Worm (Caenorhabditis elegans) whole organism, mixed stage, embryonic: ENCODE measurements around the gene F54D11.4.

Experiments used
- M03D4.4 ChIP-seq: sonication (generic microtip); optimal IDR thresholded peaks from 2 replicates; lab custom pipeline; 2017; ENCODE audit warnings: mild to moderate bottlenecking, missing genetic modification characterization, missing compliant biosample characterization
- bed-3 ChIP-seq: fragments of 200-800 bp; sonication (Bioruptor generic); optimal IDR thresholded peaks from 3 replicates; lab custom pipeline; 2018; ENCODE audit warnings: mild to moderate bottlenecking, missing genetic modification characterization, moderate library complexity, missing compliant biosample characterization
- blmp-1 ChIP-seq: fragments of 150-350 bp; optimal IDR thresholded peaks from 2 replicates; lab custom pipeline; 2014; ENCODE audit warnings: missing biosample characterization, missing genetic modification characterization
- ceh-39 ChIP-seq: fragments of 150-350 bp; optimal IDR thresholded peaks from 2 replicates; lab custom pipeline; 2014; ENCODE audit warnings: missing biosample characterization, missing genetic modification characterization
- ceh-43 ChIP-seq: fragments of 200-800 bp; sonication (Bioruptor generic); optimal IDR thresholded peaks from 2 replicates; lab custom pipeline; 2018; ENCODE audit warnings: mild to moderate bottlenecking, missing genetic modification characterization, moderate library complexity, missing compliant biosample characterization
- ceh-83 ChIP-seq: fragments of 200-800 bp; sonication (Bioruptor generic); optimal IDR thresholded peaks from 2 replicates; lab custom pipeline; 2018; ENCODE audit warnings: mild to moderate bottlenecking, missing genetic modification characterization, missing compliant biosample characterization
- ces-1 ChIP-seq: fragments of 150-350 bp; optimal IDR thresholded peaks from 2 replicates; lab custom pipeline; 2014; ENCODE audit warnings: missing biosample characterization, missing genetic modification reagents, missing genetic modification characterization
- cnd-1 ChIP-seq: fragments of 200-800 bp; sonication (Bioruptor generic); optimal IDR thresholded peaks from 2 replicates; lab custom pipeline; 2018; ENCODE audit warnings: mild to moderate bottlenecking, missing genetic modification characterization, missing compliant biosample characterization
- drap-1 ChIP-seq: fragments of 200-800 bp; sonication (Bioruptor generic); optimal IDR thresholded peaks from 3 replicates; lab custom pipeline; 2018; ENCODE audit warnings: mild to moderate bottlenecking, missing genetic modification characterization, missing compliant biosample characterization
- elt-1 ChIP-seq: sonication (generic microtip); optimal IDR thresholded peaks from 2 replicates; lab custom pipeline; 2017; ENCODE audit warnings: missing genetic modification characterization, mild to moderate bottlenecking, missing compliant biosample characterization, antibody characterized with exemption, moderate library complexity, borderline replicate concordance; ENCODE audit not compliant: insufficient read depth
- flh-1 ChIP-seq: fragments of 200-800 bp; sonication (Bioruptor generic); optimal IDR thresholded peaks from 2 replicates; lab custom pipeline; 2018; ENCODE audit warnings: mild to moderate bottlenecking, missing genetic modification characterization, moderate library complexity, missing compliant biosample characterization
- ham-2 ChIP-seq: fragments of 200-800 bp; sonication (Bioruptor generic); optimal IDR thresholded peaks from 2 replicates; lab custom pipeline; 2018; ENCODE audit warnings: mild to moderate bottlenecking, missing genetic modification characterization, missing compliant biosample characterization
- hlh-1 ChIP-seq: fragments of 150-350 bp; optimal IDR thresholded peaks from 2 replicates; lab custom pipeline; 2014; ENCODE audit warnings: missing biosample characterization, missing genetic modification reagents, missing genetic modification characterization
- lin-32 ChIP-seq: fragments of 200-800 bp; sonication (Bioruptor generic); optimal IDR thresholded peaks from 2 replicates; lab custom pipeline; 2018; ENCODE audit warnings: mild to moderate bottlenecking, missing genetic modification characterization, missing compliant biosample characterization
- lsy-2 ChIP-seq: fragments of 150-350 bp; optimal IDR thresholded peaks from 2 replicates; lab custom pipeline; 2014; ENCODE audit warnings: missing biosample characterization, missing genetic modification characterization
- mab-5 ChIP-seq: fragments of 150-350 bp; optimal IDR thresholded peaks from 2 replicates; lab custom pipeline; 2014; ENCODE audit warnings: missing biosample characterization, missing genetic modification characterization
- mep-1 ChIP-seq: fragments of 150-350 bp; optimal IDR thresholded peaks from 2 replicates; lab custom pipeline; 2017; ENCODE audit warnings: missing biosample characterization, missing genetic modification reagents, missing genetic modification characterization, inconsistent platforms
- mls-2 ChIP-seq: sonication (generic microtip); optimal IDR thresholded peaks from 2 replicates; lab custom pipeline; 2016; ENCODE audit warnings: mild to moderate bottlenecking, missing genetic modification characterization, moderate library complexity, missing compliant biosample characterization
- nhr-12 ChIP-seq: fragments of 150-350 bp; optimal IDR thresholded peaks from 2 replicates; lab custom pipeline; 2014; ENCODE audit warnings: missing biosample characterization, missing genetic modification characterization
- nhr-2 ChIP-seq: fragments of 150-350 bp; optimal IDR thresholded peaks from 2 replicates; lab custom pipeline; 2014; ENCODE audit warnings: missing biosample characterization, missing genetic modification characterization
- nhr-237 ChIP-seq: fragments of 150-350 bp; optimal IDR thresholded peaks from 2 replicates; lab custom pipeline; 2014; ENCODE audit warnings: missing biosample characterization, missing genetic modification characterization
- nhr-28 ChIP-seq: fragments of 150-350 bp; optimal IDR thresholded peaks from 2 replicates; lab custom pipeline; 2014; ENCODE audit warnings: missing biosample characterization, missing genetic modification characterization
- pha-4 ChIP-seq: fragments of 150-350 bp; optimal IDR thresholded peaks from 2 replicates; lab custom pipeline; 2018; ENCODE audit warnings: missing biosample characterization, missing genetic modification reagents, missing genetic modification characterization
- sem-2 ChIP-seq: fragments of 200-800 bp; sonication (Bioruptor generic); optimal IDR thresholded peaks from 2 replicates; lab custom pipeline; 2018; ENCODE audit warnings: mild to moderate bottlenecking, missing genetic modification characterization, missing compliant biosample characterization
- snpc-4 ChIP-seq: fragments of 150-350 bp; optimal IDR thresholded peaks from 2 replicates; lab custom pipeline; 2014; ENCODE audit warnings: missing biosample characterization, missing genetic modification characterization
- sptf-1 ChIP-seq: sonication (generic microtip); optimal IDR thresholded peaks from 2 replicates; lab custom pipeline; 2017; ENCODE audit warnings: mild to moderate bottlenecking, missing genetic modification characterization, moderate library complexity, missing compliant biosample characterization
- tbx-8 ChIP-seq: fragments of 200-800 bp; sonication (Bioruptor generic); optimal IDR thresholded peaks from 2 replicates; lab custom pipeline; 2018; ENCODE audit warnings: mild to moderate bottlenecking, missing genetic modification characterization, moderate library complexity, missing compliant biosample characterization
- unc-120 ChIP-seq: sonication (generic microtip); optimal IDR thresholded peaks from 2 replicates; lab custom pipeline; 2017; ENCODE audit warnings: missing genetic modification characterization, missing compliant biosample characterization; ENCODE audit not compliant: poor library complexity, severe bottlenecking
- unc-39 ChIP-seq: fragments of 150-350 bp; optimal IDR thresholded peaks from 2 replicates; lab custom pipeline; 2014; ENCODE audit warnings: missing biosample characterization, missing genetic modification characterization
- unc-62 ChIP-seq: fragments of 150-350 bp; optimal IDR thresholded peaks from 2 replicates; lab custom pipeline; 2014; ENCODE audit warnings: missing biosample characterization, missing genetic modification reagents, missing genetic modification characterization
- zip-8 ChIP-seq: fragments of 150-350 bp; optimal IDR thresholded peaks from 2 replicates; lab custom pipeline; 2014; ENCODE audit warnings: missing biosample characterization, missing genetic modification characterization
- ztf-11 ChIP-seq: fragments of 150-350 bp; optimal IDR thresholded peaks from 2 replicates; lab custom pipeline; 2014; ENCODE audit warnings: missing biosample characterization, missing genetic modification characterization

The F54D11.4 gene

ce11 chrV:4648527-4648926 is 32.6 kb downstream of the F54D11.4 start, which contains the start of gene F41F3.8:
Gene F41F3.8 (plus strand): TSS chrV:4648827.
- TF ChIP-seq ztf-11 (tag; lab: Kevin White, UChicago), result no peak
- no peak for TF ChIP-seq unc-62 (GFP tag; lab: Kevin White, UChicago)
- TF ChIP-seq flh-1, result no peak
- no peak for TF ChIP-seq hlh-1 (tag; lab: Kevin White, UChicago)
- no peak for TF ChIP-seq ceh-43 (GFP tag; lab: Kevin White, UChicago)
- TF ChIP-seq ham-2 (GFP tag; lab: Kevin White, UChicago), result no peak
- TF ChIP-seq unc-39 (tag; lab: Kevin White, UChicago), result no peak
- no peak for TF ChIP-seq lin-32 (GFP tag; lab: Kevin White, UChicago)
- TF ChIP-seq blmp-1 (tag; lab: Kevin White, UChicago), result no peak
- TF ChIP-seq snpc-4, result no peak
- TF ChIP-seq unc-120 (tag; lab: Kevin White, UChicago), result no peak
- no peak for TF ChIP-seq nhr-12
- TF ChIP-seq nhr-2 (tag; lab: Kevin White, UChicago), result no peak
- no peak for TF ChIP-seq ceh-83 (GFP tag; lab: Kevin White, UChicago)
- TF ChIP-seq ces-1 (GFP tag; lab: Kevin White, UChicago), result no peak
- no peak for TF ChIP-seq nhr-237 (tag; lab: Kevin White, UChicago)

DNA sequence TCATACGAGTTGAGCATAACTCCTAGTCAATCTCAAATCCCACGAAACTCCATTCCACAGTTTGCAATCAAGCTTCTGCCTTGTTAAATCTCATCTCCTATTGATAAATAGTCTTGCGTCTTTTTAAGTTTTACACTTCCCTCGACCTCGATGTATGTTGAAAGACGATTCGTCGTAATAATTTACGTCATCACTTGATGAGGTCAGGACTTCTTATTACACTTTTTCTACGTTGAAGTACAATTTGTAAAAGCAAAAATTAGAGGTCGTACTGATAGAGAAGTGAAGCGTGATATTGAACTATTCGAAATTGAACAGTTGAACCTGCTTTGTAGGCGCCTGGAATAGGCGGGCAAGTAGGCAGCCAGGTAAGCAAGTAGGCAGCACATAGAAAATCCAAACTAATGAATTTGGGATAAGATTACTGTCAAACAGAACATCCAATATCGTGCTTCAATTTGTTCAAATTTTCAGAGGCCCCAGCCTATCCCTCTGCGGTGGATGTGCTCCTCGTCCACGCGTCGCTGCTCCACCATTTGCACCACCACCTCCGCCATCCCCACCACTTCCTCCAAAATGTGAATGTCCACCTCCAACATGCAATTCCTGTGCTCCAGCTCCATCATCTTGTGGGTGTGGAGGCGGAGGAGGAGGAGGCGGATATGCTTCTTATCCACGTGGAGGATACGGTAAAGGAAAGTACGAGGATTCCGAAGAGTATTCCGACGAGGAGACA is 33.9 kb downstream of the F54D11.4 start:
- no peak for TF ChIP-seq nhr-28 (tag; lab: Kevin White, UChicago)
- no peak for TF ChIP-seq nhr-2 (tag; lab: Kevin White, UChicago)
- TF ChIP-seq mep-1 (tag; lab: Kevin White, UChicago), result no peak
- no peak for TF ChIP-seq ztf-11 (tag; lab: Kevin White, UChicago)
- TF ChIP-seq ceh-39 (tag; lab: Kevin White, UChicago), result no peak
- TF ChIP-seq cnd-1, result no peak
- TF ChIP-seq mls-2, result no peak
- no peak for TF ChIP-seq pha-4 (tag; lab: Kevin White, UChicago)
- TF ChIP-seq zip-8 (tag; lab: Kevin White, UChicago), result no peak
- TF ChIP-seq unc-62 (GFP tag; lab: Kevin White, UChicago), result no peak
- TF ChIP-seq, all 35 proteins: peak for 0

- TF ChIP-seq hlh-1 (tag; lab: Kevin White, UChicago), result no peak
- TF ChIP-seq snpc-4, result no peak
- no peak for TF ChIP-seq zip-8 (tag; lab: Kevin White, UChicago)
- TF ChIP-seq bed-3 (GFP tag; lab: Kevin White, UChicago), result no peak
- TF ChIP-seq elt-1, result peak; percentile 53
- TF ChIP-seq ham-2 (GFP tag; lab: Kevin White, UChicago), result peak; percentile 20
- TF ChIP-seq, all 35 proteins: peak for 2
These were observed 35.5 kb downstream of the F54D11.4 start for ce11 chrV:4651480-4651879.

DNA sequence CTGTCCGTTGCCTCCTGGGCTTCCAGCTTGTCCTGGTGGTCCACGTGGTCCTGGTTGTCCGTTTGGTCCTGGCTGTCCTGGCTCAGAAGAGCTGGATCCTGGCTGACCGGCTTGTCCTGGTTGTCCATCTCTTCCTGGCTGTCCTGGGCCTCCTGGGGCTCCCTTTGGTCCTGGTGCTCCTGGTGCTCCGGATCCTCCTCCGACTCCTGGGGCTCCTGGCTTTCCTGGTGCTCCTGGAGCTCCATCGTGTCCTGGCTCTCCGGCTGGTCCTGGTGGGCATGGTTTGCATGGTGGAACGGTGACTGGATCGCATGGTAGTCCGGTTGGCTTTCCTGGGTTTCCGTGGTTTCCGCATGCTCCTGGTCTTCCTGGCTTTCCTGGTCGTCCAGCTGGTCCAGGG is 37.1 kb downstream of the F54D11.4 start:
- TF ChIP-seq mab-5 (tag; lab: Kevin White, UChicago) (no peak), flh-1 (no peak), sptf-1 (tag; lab: Kevin White, UChicago) (no peak), zip-8 (tag; lab: Kevin White, UChicago) (no peak), drap-1 (no peak), bed-3 (GFP tag; lab: Kevin White, UChicago) (no peak)

DNA sequence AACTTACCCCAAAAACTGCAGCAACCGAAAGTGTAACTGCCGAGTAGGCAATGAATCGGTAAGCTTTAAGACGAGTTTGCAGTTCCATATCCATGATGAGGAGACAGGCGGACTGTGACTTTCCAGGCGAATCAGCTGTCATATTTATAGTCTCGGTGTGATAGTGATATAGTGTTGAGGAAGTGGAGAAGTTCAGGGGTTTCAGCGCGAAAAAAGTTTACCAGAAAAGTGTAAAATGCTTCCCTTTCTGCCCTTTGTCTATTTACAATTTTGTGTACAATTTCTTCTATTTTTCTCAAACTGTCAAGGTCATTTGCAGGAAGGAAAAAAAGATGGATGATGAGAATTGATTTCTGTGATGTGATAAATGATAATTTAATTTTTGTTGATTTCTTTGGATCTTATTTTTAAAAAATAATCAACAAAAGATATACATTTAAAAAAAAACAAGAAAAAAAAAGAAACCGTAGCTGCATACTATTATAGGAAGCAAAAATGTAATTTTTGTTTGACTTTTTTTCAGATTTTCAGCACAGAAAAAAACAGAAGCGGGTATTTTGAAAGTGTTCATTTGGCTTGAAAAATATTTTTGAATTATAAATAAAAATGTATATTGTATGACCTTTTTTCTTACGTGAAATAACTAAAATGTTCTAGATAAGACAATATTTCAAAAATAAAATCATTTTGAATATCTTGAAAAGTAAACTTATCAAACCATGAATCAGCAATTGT is 38.1 kb downstream of the F54D11.4 start, which contains the start of the genes col-139 and F41F3.1:
Gene col-139, minus strand, starts transcription at position 101 of the 735 bp plus-strand sequence.
Gene F41F3.1, plus strand, starts transcription at position 685 of the 735 bp plus-strand sequence.
- TF ChIP-seq snpc-4 (no peak), lsy-2 (tag; lab: Kevin White, UChicago) (no peak), ceh-39 (tag; lab: Kevin White, UChicago) (no peak), M03D4.4 (tag; lab: Kevin White, UChicago) (no peak), nhr-12 (no peak), zip-8 (tag; lab: Kevin White, UChicago) (no peak), nhr-28 (tag; lab: Kevin White, UChicago) (no peak), sem-2 (GFP tag; lab: Kevin White, UChicago) (no peak), mls-2 (no peak), sptf-1 (tag; lab: Kevin White, UChicago) (no peak), mab-5 (tag; lab: Kevin White, UChicago) (no peak), nhr-2 (tag; lab: Kevin White, UChicago) (no peak), ces-1 (GFP tag; lab: Kevin White, UChicago) (no peak), tbx-8 (GFP tag; lab: Kevin White, UChicago) (no peak), unc-39 (tag; lab: Kevin White, UChicago) (no peak), hlh-1 (tag; lab: Kevin White, UChicago) (no peak)
